Fruit fly (Drosophila melanogaster) S2 (cell line): ENCODE data around the gene HINT1.

Source experiments
- CG8478 ChIP-seq: fragments of >200 bp; optimal IDR thresholded peaks from 2 replicates; lab custom pipeline; 2018
- CTCF ChIP-seq, 2 experiments: fragments of >200 bp; optimal IDR thresholded peaks; 2 replicates each; lab custom pipeline; 2018

dm6 chr2L:2771676-2772075, 1.7 kb downstream of the HINT1 start, which contains the start of gene CG15399:
- no peak for TF ChIP-seq CG8478
- TF ChIP-seq CTCF (optimal IDR thresholded peaks at IDR 0.05; lab: Kevin White, UChicago), result no peak
